Worm (Caenorhabditis elegans): ENCODE results near the gene F31E3.6.

DNA sequence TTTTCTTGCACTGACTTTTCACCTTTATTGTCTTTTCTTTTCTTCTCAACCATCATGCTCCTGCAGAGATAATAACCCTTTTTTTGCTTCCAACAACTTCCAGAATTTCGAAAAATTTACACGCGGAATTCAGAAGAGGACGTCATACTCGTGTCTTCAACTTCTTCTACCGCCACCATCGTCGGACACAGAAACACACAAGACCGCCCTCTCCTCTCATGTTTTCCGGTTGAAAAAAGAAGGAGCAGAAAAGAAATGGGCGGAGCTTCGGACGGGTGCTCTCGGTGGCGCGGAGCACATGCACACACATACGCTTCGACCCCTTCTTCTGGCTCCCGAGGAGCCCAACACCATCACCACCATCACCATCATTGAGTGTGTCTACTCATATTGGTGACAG lies 27.0 kb downstream of the F31E3.6 start, which contains the start of gene lgc-38:
- no peak for TF ChIP-seq scrt-1 (GFP tag; IDR thresholded peaks at IDR 0.05)
- no peak for TF ChIP-seq flt-1 (GFP tag; IDR thresholded peaks at IDR 0.05)
- no peak for TF ChIP-seq pes-1 (GFP tag; IDR thresholded peaks at IDR 0.05)
- TF ChIP-seq ama-1 (optimal IDR thresholded peaks at IDR 0.05), result no peak
- no peak for TF ChIP-seq hmbx-1 (tag; optimal IDR thresholded peaks at IDR 0.05)
- no peak for TF ChIP-seq ceh-13 (GFP tag; optimal IDR thresholded peaks at IDR 0.05)
- TF ChIP-seq sea-1 (GFP tag; conservative IDR thresholded peaks at IDR 0.05), result no peak
- no peak for TF ChIP-seq ets-7 (tag; optimal IDR thresholded peaks at IDR 0.05)
- TF ChIP-seq tra-4 (tag; optimal IDR thresholded peaks at IDR 0.05), result no peak
- no peak for TF ChIP-seq hnd-1 (tag; optimal IDR thresholded peaks at IDR 0.05)
- no peak for TF ChIP-seq hmg-4 (GFP tag; optimal IDR thresholded peaks at IDR 0.05)

Data from whole organism, early embryonic.